Fruit fly (Drosophila melanogaster) whole organism, embryonic: ENCODE results near the gene CG14352.

Experiments
- Antp ChIP-seq: fragments of 200-800 bp; sonication (Bioruptor generic); optimal IDR thresholded peaks from 3 replicates; lab custom pipeline; 2016; ENCODE audit warnings: missing biosample characterization, missing genetic modification characterization
- Blimp-1 ChIP-seq: fragments of 200-800 bp; sonication (Bioruptor generic); optimal IDR thresholded peaks from 3 replicates; lab custom pipeline; 2018; ENCODE audit warnings: missing biosample characterization, missing genetic modification characterization, mild to moderate bottlenecking, moderate library complexity, missing genetic modification reagents
- CG10274 ChIP-seq: fragments of 200-800 bp; sonication (Bioruptor generic); optimal IDR thresholded peaks from 3 replicates; lab custom pipeline; 2017; ENCODE audit warnings: missing biosample characterization, mild to moderate bottlenecking, missing genetic modification characterization
- CG10366 ChIP-seq: fragments of 200-800 bp; sonication (Bioruptor generic); IDR thresholded peaks from 2 replicates; pipeline ENCODE4 v1.3.6; 2022; ENCODE audit warnings: missing biosample characterization, missing genetic modification characterization
- CG12299 ChIP-seq: fragments of 200-800 bp; sonication (Bioruptor generic); optimal IDR thresholded peaks from 2 replicates; lab custom pipeline; 2018; ENCODE audit warnings: missing biosample characterization, mild to moderate bottlenecking, missing genetic modification characterization
- CG12769 ChIP-seq: fragments of 200-800 bp; sonication (Bioruptor generic); optimal IDR thresholded peaks from 2 replicates; lab custom pipeline; 2019; ENCODE audit warnings: missing biosample characterization, mild to moderate bottlenecking, missing genetic modification characterization, moderate library complexity
- CG14014 ChIP-seq: fragments of 200-800 bp; sonication (Bioruptor generic); IDR thresholded peaks from 2 replicates; pipeline ENCODE4 v1.3.6; 2022; ENCODE audit warnings: missing biosample characterization, missing genetic modification characterization
- CG14710 ChIP-seq: fragments of 200-800 bp; sonication (Bioruptor generic); optimal IDR thresholded peaks from 3 replicates; lab custom pipeline; 2019; ENCODE audit warnings: missing biosample characterization, mild to moderate bottlenecking, missing genetic modification characterization, moderate library complexity
- CG14965 ChIP-seq: fragments of 200-800 bp; sonication (Bioruptor generic); optimal IDR thresholded peaks from 2 replicates; lab custom pipeline; 2016; ENCODE audit warnings: missing biosample characterization, missing genetic modification characterization, borderline replicate concordance
- CG17361 ChIP-seq: fragments of 200-800 bp; sonication (Bioruptor generic); IDR thresholded peaks from 3 replicates; pipeline ENCODE4 v1.3.6; 2022; ENCODE audit warnings: missing biosample characterization, missing genetic modification characterization
- CG1792 ChIP-seq: fragments of 200-800 bp; sonication (Bioruptor generic); optimal IDR thresholded peaks from 2 replicates; lab custom pipeline; 2016; ENCODE audit warnings: missing biosample characterization, missing genetic modification characterization
- CG1832 ChIP-seq: fragments of 200-800 bp; sonication (Bioruptor generic); optimal IDR thresholded peaks from 2 replicates; lab custom pipeline; 2017; ENCODE audit warnings: missing biosample characterization, mild to moderate bottlenecking, missing genetic modification characterization, inconsistent platforms
- CG18476 ChIP-seq: fragments of 200-800 bp; sonication (Bioruptor generic); optimal IDR thresholded peaks from 2 replicates; lab custom pipeline; 2016; ENCODE audit warnings: missing biosample characterization, mild to moderate bottlenecking, missing genetic modification characterization
- CG30403 ChIP-seq: fragments of 200-800 bp; sonication (Bioruptor generic); optimal IDR thresholded peaks from 3 replicates; lab custom pipeline; 2016; ENCODE audit warnings: missing biosample characterization, missing genetic modification characterization
- CG6175 ChIP-seq: fragments of 200-800 bp; sonication (Bioruptor generic); IDR thresholded peaks from 3 replicates; pipeline ENCODE4 v1.3.6; 2022; ENCODE audit warnings: missing biosample characterization, missing genetic modification characterization
- CG6689 ChIP-seq: fragments of 200-800 bp; sonication (Bioruptor generic); IDR thresholded peaks from 2 replicates; pipeline ENCODE4 v1.3.6; 2022; ENCODE audit warnings: missing biosample characterization, missing genetic modification characterization
- CG7928 ChIP-seq: fragments of 200-800 bp; sonication (Bioruptor generic); optimal IDR thresholded peaks from 2 replicates; lab custom pipeline; 2017; ENCODE audit warnings: missing biosample characterization, mild to moderate bottlenecking, missing genetic modification characterization
- CG8924 ChIP-seq: fragments of 200-800 bp; optimal IDR thresholded peaks from 3 replicates; lab custom pipeline; 2019; ENCODE audit warnings: missing biosample characterization, mild to moderate bottlenecking, missing genetic modification characterization, moderate library complexity
- CTCF ChIP-seq: fragments of 200-800 bp; sonication (Bioruptor generic); optimal IDR thresholded peaks from 2 replicates; lab custom pipeline; 2017; ENCODE audit warnings: missing biosample characterization, mild to moderate bottlenecking, missing genetic modification characterization, moderate library complexity
- Hmr ChIP-seq: fragments of 200-800 bp; sonication (Bioruptor generic); optimal IDR thresholded peaks from 3 replicates; lab custom pipeline; 2017; ENCODE audit warnings: mild to moderate bottlenecking, missing biosample characterization, missing genetic modification reagents, missing genetic modification characterization
- Hr78 ChIP-seq, 2 experiments: fragments of 200-800 bp in 1 of 2; fragments of >200 bp in 1 of 2; sonication (Bioruptor generic) in 1 of 2; optimal IDR thresholded peaks; 2 replicates each; lab custom pipeline; 2017 to 2019; ENCODE audit warnings: missing biosample characterization in 2 of 2, missing genetic modification characterization in 2 of 2, mild to moderate bottlenecking in 1 of 2, moderate library complexity in 1 of 2
- Mes4 ChIP-seq: fragments of 200-800 bp; sonication (Bioruptor generic); optimal IDR thresholded peaks from 2 replicates; lab custom pipeline; 2016; ENCODE audit warnings: missing biosample characterization, missing genetic modification characterization
- Nf-YA ChIP-seq: fragments of 200-800 bp; sonication (Bioruptor generic); IDR thresholded peaks from 2 replicates; pipeline ENCODE4 v1.3.6; 2022; ENCODE audit warnings: missing biosample characterization, missing genetic modification characterization
- Nf-YC ChIP-seq: fragments of 200-800 bp; optimal IDR thresholded peaks from 3 replicates; lab custom pipeline; 2019; ENCODE audit warnings: missing biosample characterization, mild to moderate bottlenecking, missing genetic modification characterization, moderate library complexity
- abd-A ChIP-seq: fragments of 200-800 bp; sonication (Bioruptor generic); optimal IDR thresholded peaks from 3 replicates; lab custom pipeline; 2019; ENCODE audit warnings: missing biosample characterization, mild to moderate bottlenecking, missing genetic modification characterization, moderate library complexity
- al ChIP-seq: fragments of 200-800 bp; sonication (Bioruptor generic); IDR thresholded peaks from 2 replicates; pipeline ENCODE4 v1.3.6; 2022; ENCODE audit warnings: missing biosample characterization, missing genetic modification characterization
- ase ChIP-seq: fragments of 200-800 bp; sonication (Bioruptor generic); IDR thresholded peaks from 3 replicates; pipeline ENCODE4 v1.3.6; 2022; ENCODE audit warnings: missing biosample characterization, missing genetic modification characterization
- chif ChIP-seq, 2 experiments: fragments of 200-800 bp; sonication (Bioruptor generic); optimal IDR thresholded peaks; 3 replicates each; lab custom pipeline; 2016; ENCODE audit warnings: missing biosample characterization in 2 of 2, missing genetic modification characterization in 2 of 2
- chm ChIP-seq: fragments of 200-800 bp; sonication (Bioruptor generic); IDR thresholded peaks from 2 replicates; pipeline ENCODE4 v1.3.6; 2022; ENCODE audit warnings: missing biosample characterization, missing genetic modification characterization
- corto ChIP-seq: fragments of 200-800 bp; sonication (Bioruptor generic); optimal IDR thresholded peaks from 2 replicates; lab custom pipeline; 2016; ENCODE audit warnings: missing biosample characterization, mild to moderate bottlenecking, missing genetic modification characterization, moderate library complexity
- croc ChIP-seq: fragments of 200-800 bp; sonication (Bioruptor generic); conservative IDR thresholded peaks from 3 replicates; pipeline ENCODE4 v1.3.6; 2022; ENCODE audit warnings: missing biosample characterization, missing genetic modification characterization
- eyg ChIP-seq: fragments of 200-800 bp; sonication (Bioruptor generic); optimal IDR thresholded peaks from 3 replicates; lab custom pipeline; 2016; ENCODE audit warnings: missing biosample characterization, missing genetic modification characterization
- ftz-f1 ChIP-seq: fragments of 200-800 bp; sonication (Bioruptor generic); optimal IDR thresholded peaks from 2 replicates; lab custom pipeline; 2016; ENCODE audit warnings: missing biosample characterization, missing genetic modification characterization
- hb ChIP-seq: fragments of 200-800 bp; sonication (Bioruptor generic); IDR thresholded peaks from 3 replicates; pipeline ENCODE4 v1.3.6; 2022; ENCODE audit warnings: missing biosample characterization, missing genetic modification characterization; ENCODE audit not compliant: partially characterized antibody
- hkb ChIP-seq, 2 experiments: fragments of 200-800 bp in 1 of 2; fragments of >200 bp in 1 of 2; sonication (Bioruptor generic) in 1 of 2; IDR thresholded peaks in 1 of 2; optimal IDR thresholded peaks in 1 of 2; 2 replicates each; pipeline versions ENCODE4 v1.3.6 to Lab custom; 2017 to 2022; ENCODE audit warnings: missing biosample characterization in 1 of 2, missing genetic modification characterization in 1 of 2
- insv ChIP-seq, 2 experiments: fragments of 200-800 bp; sonication (Bioruptor generic); optimal IDR thresholded peaks; 3 replicates each; lab custom pipeline; 2016 to 2018; ENCODE audit warnings: missing biosample characterization in 2 of 2, missing genetic modification characterization in 2 of 2
- lbe ChIP-seq: fragments of 200-800 bp; sonication (Bioruptor generic); optimal IDR thresholded peaks from 2 replicates; lab custom pipeline; 2016; ENCODE audit warnings: missing biosample characterization, mild to moderate bottlenecking, missing genetic modification characterization
- luna ChIP-seq: fragments of 200-800 bp; sonication (Bioruptor generic); optimal IDR thresholded peaks from 2 replicates; lab custom pipeline; 2016; ENCODE audit warnings: missing biosample characterization, missing genetic modification characterization
- maf-S ChIP-seq: fragments of 200-800 bp; sonication (Bioruptor generic); optimal IDR thresholded peaks from 2 replicates; lab custom pipeline; 2016; ENCODE audit warnings: missing biosample characterization, missing genetic modification characterization
- mam ChIP-seq: fragments of 200-800 bp; sonication (Bioruptor generic); optimal IDR thresholded peaks from 3 replicates; lab custom pipeline; 2016; ENCODE audit warnings: missing biosample characterization, missing genetic modification characterization
- nerfin-2 ChIP-seq: fragments of 200-800 bp; sonication (Bioruptor generic); IDR thresholded peaks from 2 replicates; pipeline ENCODE4 v1.3.6; 2022; ENCODE audit warnings: missing biosample characterization, missing genetic modification characterization; ENCODE audit not compliant: partially characterized antibody
- odd ChIP-seq: fragments of 200-800 bp; sonication (Bioruptor generic); optimal IDR thresholded peaks from 2 replicates; lab custom pipeline; 2017; ENCODE audit warnings: missing biosample characterization, mild to moderate bottlenecking, missing genetic modification characterization
- pnt ChIP-seq: fragments of 200-800 bp; sonication (Bioruptor generic); optimal IDR thresholded peaks from 3 replicates; lab custom pipeline; 2016; ENCODE audit warnings: missing biosample characterization, missing genetic modification characterization
- prd ChIP-seq, 3 experiments: fragments of >200 bp in 2 of 3; fragments of 200-800 bp in 1 of 3; sonication (Bioruptor generic) in 1 of 3; optimal IDR thresholded peaks in 2 of 3; IDR thresholded peaks in 1 of 3; 2 replicates in 2 of 3; 3 replicates in 1 of 3; pipeline versions ENCODE4 v1.3.6 to Lab custom; 2017 to 2022; ENCODE audit warnings: missing biosample characterization in 1 of 3, missing genetic modification characterization in 1 of 3
- shn ChIP-seq: fragments of 200-800 bp; sonication (Bioruptor generic); optimal IDR thresholded peaks from 3 replicates; lab custom pipeline; 2016; ENCODE audit warnings: missing biosample characterization, missing genetic modification characterization
- trem ChIP-seq: fragments of 200-800 bp; optimal IDR thresholded peaks from 3 replicates; lab custom pipeline; 2019; ENCODE audit warnings: missing biosample characterization, mild to moderate bottlenecking, missing genetic modification characterization, moderate library complexity
- tx ChIP-seq: fragments of 200-800 bp; sonication (Bioruptor generic); optimal IDR thresholded peaks from 2 replicates; lab custom pipeline; 2016; ENCODE audit warnings: missing biosample characterization, missing genetic modification characterization
- zf30C ChIP-seq: fragments of 200-800 bp; sonication (Bioruptor generic); optimal IDR thresholded peaks from 3 replicates; lab custom pipeline; 2018; ENCODE audit warnings: missing biosample characterization, mild to moderate bottlenecking, missing genetic modification characterization
- zfh1 ChIP-seq: fragments of 200-800 bp; sonication (Bioruptor generic); IDR thresholded peaks from 3 replicates; pipeline ENCODE4 v1.3.6; 2022; ENCODE audit warnings: missing biosample characterization, missing genetic modification characterization

CG14352 gene

DNA sequence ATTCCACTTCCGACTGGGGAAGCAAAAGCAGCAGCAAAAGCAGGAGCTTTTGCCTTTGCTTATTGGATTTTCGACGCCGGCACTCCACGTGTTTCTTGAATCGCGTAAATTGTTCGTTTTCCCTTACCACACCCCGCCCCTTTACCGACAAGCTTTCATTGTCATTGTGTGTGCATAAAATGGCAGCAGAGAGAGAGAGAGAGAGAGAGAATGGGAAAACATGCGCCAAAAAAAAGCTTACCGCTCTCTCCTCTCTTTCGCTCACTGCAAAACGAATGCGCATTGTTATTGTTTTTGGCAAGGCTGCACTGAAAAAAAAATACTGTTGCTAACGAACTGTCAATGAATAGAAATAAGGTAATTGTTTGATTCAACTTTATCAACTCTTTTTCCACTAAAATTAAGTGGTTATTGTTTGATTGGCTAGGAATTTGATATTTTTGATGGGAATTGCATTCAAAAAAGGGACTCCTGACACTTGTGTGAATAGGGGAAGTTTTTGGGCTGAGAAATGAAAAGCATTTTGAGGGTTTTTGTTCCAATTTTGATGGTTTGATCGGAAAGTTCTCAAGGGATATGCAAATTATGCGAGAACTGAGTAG is 38.7 kb downstream of the CG14352 start (continued):
- TF ChIP-seq hb (GFP tag; lab: Robert Waterston, UW) (no peak), CG1832 (GFP tag; lab: Kevin White, UChicago) (no peak), lbe (GFP tag; lab: Kevin White, UChicago) (peak; percentile 60), chm (GFP tag; lab: Robert Waterston, UW) (no peak; the same call in 1 of the 2 replicates), mam (GFP tag; lab: Kevin White, UChicago) (peak; percentile 44), CG10366 (GFP tag; lab: Robert Waterston, UW) (peak; percentile 31; the same call in 1 of the 2 replicates), shn (GFP tag; lab: Kevin White, UChicago) (peak; percentile 9), CG12769 (peak; percentile 19), CG1792 (peak; percentile 26), CG12299 (tag; lab: Kevin White, UChicago) (no peak), tx (GFP tag; lab: Kevin White, UChicago) (no peak), CG6689 (GFP tag; lab: Robert Waterston, UW) (no peak), CG18476 (no peak), zf30C (GFP tag; lab: Kevin White, UChicago) (peak; percentile 75), insv (GFP tag; optimal IDR thresholded peaks at IDR 0.05; lab: Kevin White, UChicago) (no peak), CG30403 (GFP tag; lab: Kevin White, UChicago) (no peak), Antp (no peak), Hmr (GFP tag; lab: Kevin White, UChicago) (no peak), prd (optimal IDR thresholded peaks at IDR 0.05; lab: Kevin White, UChicago) (no peak), prd (GFP tag; IDR thresholded peaks at IDR 0.05; lab: Robert Waterston, UW) (no peak), abd-A (peak; percentile 37), CG10274 (no peak), CG8924 (tag; lab: Kevin White, UChicago) (peak; percentile 38), maf-S (GFP tag; lab: Kevin White, UChicago) (no peak), CG14014 (GFP tag; lab: Robert Waterston, UW) (peak; percentile 20; the same call in 1 of the 2 replicates), croc (GFP tag; lab: Robert Waterston, UW) (no peak), chif (GFP tag; optimal IDR thresholded peaks at IDR 0.05; lab: Kevin White, UChicago) (no peak), ftz-f1 (GFP tag; lab: Kevin White, UChicago) (peak; percentile 30), nerfin-2 (GFP tag; lab: Robert Waterston, UW) (no peak), al (no peak), Hr78 (GFP tag; optimal IDR thresholded peaks at IDR 0.05; lab: Kevin White, UChicago) (no peak), odd (GFP tag; lab: Kevin White, UChicago) (no peak), CG6175 (GFP tag; lab: Robert Waterston, UW) (peak; percentile 5; the same call in 1 of the 3 replicates), hkb (optimal IDR thresholded peaks at IDR 0.05; lab: Kevin White, UChicago) (no peak), hkb (GFP tag; IDR thresholded peaks at IDR 0.05; lab: Robert Waterston, UW) (no peak; the same call in 1 of the 2 replicates), zfh1 (GFP tag; lab: Robert Waterston, UW) (peak; percentile 48; the same call in 2 of the 3 replicates), luna (no peak), trem (no peak), pnt (GFP tag; lab: Kevin White, UChicago) (no peak), Nf-YA (peak; percentile 6; the same call in 1 of the 2 replicates), eyg (peak; percentile 11), Nf-YC (tag; lab: Kevin White, UChicago) (peak; percentile 57), CG17361 (GFP tag; lab: Robert Waterston, UW) (0 out of 3 replicates have a peak, but pooled peaks have one; percentile 29), ase (GFP tag; lab: Robert Waterston, UW) (peak; percentile 5; the same call in 1 of the 3 replicates), CG14965 (GFP tag; lab: Kevin White, UChicago) (no peak), CG7928 (GFP tag; lab: Kevin White, UChicago) (no peak), Mes4 (no peak), Blimp-1 (GFP tag; lab: Kevin White, UChicago) (no peak), CG14710 (tag; lab: Kevin White, UChicago) (no peak), corto (GFP tag; lab: Kevin White, UChicago) (no peak), CTCF (GFP tag; lab: Kevin White, UChicago) (no peak)
